Fruit fly (Drosophila melanogaster): ENCODE data around the gene CG11670.

The CG11670 gene

DNA sequence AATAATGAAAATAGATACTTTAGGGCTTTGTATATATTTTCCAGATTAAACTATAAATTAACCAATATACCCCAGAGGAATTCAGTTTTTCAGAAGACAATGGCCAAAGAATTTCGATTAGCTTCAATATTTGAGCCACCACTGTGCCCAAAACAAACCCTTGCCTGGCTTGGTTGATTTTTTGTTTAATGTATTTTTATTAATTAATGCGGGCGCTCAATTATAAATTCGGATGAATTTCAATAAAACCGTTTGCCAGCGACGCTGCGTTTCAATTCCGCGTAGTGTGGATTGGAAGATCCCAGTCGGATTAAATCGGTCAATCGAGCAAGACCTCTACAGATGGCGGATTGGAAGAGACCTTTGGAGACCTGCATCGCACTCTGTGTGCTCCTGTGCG lies at the start of gene CG11670:
Gene CG11670, plus strand, starts transcription at position 301 of the 400 bp plus-strand sequence.
- TF ChIP-seq pan (optimal IDR thresholded peaks at IDR 0.05) (no peak), psq (optimal IDR thresholded peaks at IDR 0.05) (no peak), EcR (GFP tag; optimal IDR thresholded peaks at IDR 0.05) (no peak), usp (GFP tag; optimal IDR thresholded peaks at IDR 0.05) (no peak), Dll (optimal IDR thresholded peaks at IDR 0.05) (no peak), CG8478 (optimal IDR thresholded peaks at IDR 0.05) (no peak)

DNA sequence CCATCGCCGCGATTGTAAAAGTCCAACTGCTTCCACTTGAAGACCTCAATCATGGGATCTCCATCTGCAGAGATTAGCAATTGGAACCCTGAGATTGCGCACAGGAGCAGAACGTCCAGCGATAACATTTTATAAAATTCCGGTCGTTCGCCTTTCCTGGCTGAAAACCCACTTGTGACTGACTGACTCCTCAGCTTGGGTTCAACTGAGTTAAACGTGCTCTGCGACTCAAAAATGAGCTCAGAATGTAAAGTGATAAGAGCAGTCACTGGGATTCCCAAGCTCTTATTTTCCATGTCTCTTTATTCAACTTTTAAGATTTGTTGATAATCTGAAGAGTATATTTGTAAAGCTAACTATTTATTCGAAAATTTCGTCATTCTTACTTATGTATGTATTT lies 48.8 kb upstream of the CG11670 start, which contains the start of gene yellow-f:
Gene yellow-f, minus strand, starts transcription at position 184 of the 400 bp plus-strand sequence.
- TF ChIP-seq CG8478 (optimal IDR thresholded peaks at IDR 0.05) = no peak
- no peak for TF ChIP-seq EcR (GFP tag; optimal IDR thresholded peaks at IDR 0.05)
- TF ChIP-seq usp (GFP tag; optimal IDR thresholded peaks at IDR 0.05) = no peak
- no peak for TF ChIP-seq pan (optimal IDR thresholded peaks at IDR 0.05)
- TF ChIP-seq Dll (optimal IDR thresholded peaks at IDR 0.05) = no peak
- no peak for TF ChIP-seq psq (optimal IDR thresholded peaks at IDR 0.05)

DNA sequence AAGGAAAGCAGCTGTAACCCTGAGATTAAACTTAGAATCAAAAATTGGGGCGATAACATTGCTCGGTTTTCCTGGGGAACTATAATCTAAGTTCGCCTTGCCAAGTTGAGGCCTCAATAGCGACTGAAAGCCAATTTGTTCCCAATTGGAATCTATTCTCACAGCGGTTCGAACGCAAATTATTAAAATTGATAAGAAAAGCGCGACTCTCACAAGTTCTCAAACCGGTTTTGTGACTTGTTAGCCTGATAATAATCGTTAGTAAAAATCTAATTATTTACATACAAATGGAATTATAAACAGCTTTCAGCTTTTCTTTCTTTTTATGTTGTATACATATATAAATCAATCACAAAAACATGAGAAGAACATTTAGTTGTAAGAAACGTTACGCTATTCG lies 46.8 kb upstream of the CG11670 start, which contains the start of gene yellow-f2:
Gene yellow-f2, minus strand, starts transcription at position 101 of the 400 bp plus-strand sequence.
- no peak for TF ChIP-seq Dll (optimal IDR thresholded peaks at IDR 0.05)
- no peak for TF ChIP-seq EcR (GFP tag; optimal IDR thresholded peaks at IDR 0.05)
- no peak for TF ChIP-seq pan (optimal IDR thresholded peaks at IDR 0.05)
- no peak for TF ChIP-seq CG8478 (optimal IDR thresholded peaks at IDR 0.05)
- TF ChIP-seq psq (optimal IDR thresholded peaks at IDR 0.05) = no peak
- TF ChIP-seq usp (GFP tag; optimal IDR thresholded peaks at IDR 0.05) = no peak

DNA sequence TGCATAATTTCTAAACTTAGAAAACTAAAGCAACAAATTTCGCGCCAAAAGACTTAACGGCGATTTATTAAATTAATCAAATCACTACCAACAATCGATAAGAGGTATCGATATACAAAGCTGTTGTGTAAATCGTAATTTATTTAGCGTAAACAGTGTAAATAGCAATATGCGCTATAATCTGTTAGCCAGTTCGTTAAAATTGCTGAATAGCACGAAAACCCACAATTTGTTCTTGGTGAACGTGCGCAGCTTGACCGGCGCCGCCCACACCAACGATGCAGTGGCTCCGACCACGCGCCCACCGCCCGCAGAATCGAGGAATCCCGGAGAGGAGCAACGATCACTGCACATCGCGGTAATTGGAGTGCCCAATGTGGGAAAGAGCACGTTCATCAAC lies 46.3 kb upstream of the CG11670 start, which contains the start of gene CG7488:
Gene CG7488, plus strand, starts transcription at position 99 of the 400 bp plus-strand sequence.
- TF ChIP-seq EcR (GFP tag; optimal IDR thresholded peaks at IDR 0.05) = no peak
- no peak for TF ChIP-seq Dll (optimal IDR thresholded peaks at IDR 0.05)
- no peak for TF ChIP-seq usp (GFP tag; optimal IDR thresholded peaks at IDR 0.05)
- no peak for TF ChIP-seq psq (optimal IDR thresholded peaks at IDR 0.05)
- no peak for TF ChIP-seq CG8478 (optimal IDR thresholded peaks at IDR 0.05)
- TF ChIP-seq pan (optimal IDR thresholded peaks at IDR 0.05) = no peak

dm6 chr3R:12997550-12998233 lies 44.2 kb upstream of the CG11670 start, which contains the start of the genes CG17327, CG44194 and CG7518:
TSS of gene CG17327 (minus strand) at chr3R:12997726.
TSS of gene CG44194 (minus strand) at chr3R:12997726.
TSS of gene CG7518 (plus strand) at chr3R:12998089.
- TF ChIP-seq usp (GFP tag; optimal IDR thresholded peaks at IDR 0.05) (no peak), CG8478 (optimal IDR thresholded peaks at IDR 0.05) (no peak), EcR (GFP tag; optimal IDR thresholded peaks at IDR 0.05) (no peak), pan (optimal IDR thresholded peaks at IDR 0.05) (no peak), Dll (optimal IDR thresholded peaks at IDR 0.05) (no peak), psq (optimal IDR thresholded peaks at IDR 0.05) (no peak)

DNA sequence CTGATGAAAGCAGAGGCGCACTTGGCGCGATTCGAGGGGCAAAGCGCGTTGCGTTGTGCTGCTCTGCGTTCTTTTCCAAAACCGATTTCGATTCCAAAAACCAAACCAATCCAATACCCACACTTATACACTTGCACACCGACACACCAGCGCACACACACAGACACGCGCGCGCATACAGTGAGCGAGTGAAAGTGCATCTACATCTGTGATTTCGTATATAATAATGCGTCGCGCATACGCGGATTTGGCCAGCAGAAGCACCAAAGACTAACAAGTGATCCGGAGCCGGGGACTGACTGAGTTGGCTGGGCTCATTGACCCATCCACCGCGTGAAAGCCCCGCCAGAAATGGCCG lies 43.6 kb upstream of the CG11670 start:
- TF ChIP-seq EcR (GFP tag; optimal IDR thresholded peaks at IDR 0.05) (no peak), usp (GFP tag; optimal IDR thresholded peaks at IDR 0.05) (no peak), Dll (optimal IDR thresholded peaks at IDR 0.05) (no peak), CG8478 (optimal IDR thresholded peaks at IDR 0.05) (no peak), pan (optimal IDR thresholded peaks at IDR 0.05) (no peak), psq (optimal IDR thresholded peaks at IDR 0.05) (no peak)

- no peak for TF ChIP-seq psq (optimal IDR thresholded peaks at IDR 0.05)
- no peak for TF ChIP-seq pan (optimal IDR thresholded peaks at IDR 0.05)
- TF ChIP-seq EcR (GFP tag; optimal IDR thresholded peaks at IDR 0.05) = no peak
Measured at dm6 chr3R:13009595-13009994, 32.3 kb upstream of the CG11670 start, which contains the start of gene CG11656. TSS of gene CG11656 (plus strand) at chr3R:13009895.

dm6 chr3R:13010905-13011620 lies 30.8 kb upstream of the CG11670 start, which contains the start of gene CG8031:
TSS of gene CG8031 (minus strand) at chr3R:13011310.
- no peak for TF ChIP-seq pan (optimal IDR thresholded peaks at IDR 0.05)
- TF ChIP-seq Dll (optimal IDR thresholded peaks at IDR 0.05) = peak; percentile 51
- TF ChIP-seq EcR (GFP tag; optimal IDR thresholded peaks at IDR 0.05) = peak in 1 of 2 experiments; percentile 71

DNA sequence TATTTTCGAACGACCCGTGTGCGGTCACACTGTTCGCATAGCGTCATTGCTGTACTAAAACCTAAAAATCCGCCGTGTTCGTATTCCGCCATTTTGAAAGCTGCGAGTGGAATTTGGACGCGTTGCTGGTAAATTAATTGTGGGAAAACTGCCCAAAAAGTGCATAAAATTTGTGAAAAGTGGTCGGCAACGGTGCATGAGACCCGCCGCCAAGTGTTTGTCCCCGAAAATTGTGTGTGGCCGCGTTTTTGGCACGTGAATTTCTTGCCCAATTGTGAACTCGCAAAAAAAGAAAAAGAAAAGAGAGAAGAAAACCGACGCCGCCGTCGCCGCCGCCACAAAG lies 30.3 kb upstream of the CG11670 start, which contains the start of gene CtBP:
Gene CtBP, plus strand, starts transcription at position 29 of the 343 bp plus-strand sequence.
- TF ChIP-seq EcR (GFP tag; optimal IDR thresholded peaks at IDR 0.05) (no peak), Dll (optimal IDR thresholded peaks at IDR 0.05) (no peak), psq (optimal IDR thresholded peaks at IDR 0.05) (no peak), usp (GFP tag; optimal IDR thresholded peaks at IDR 0.05) (no peak)

- TF ChIP-seq psq (optimal IDR thresholded peaks at IDR 0.05) = no peak
- no peak for TF ChIP-seq pan (optimal IDR thresholded peaks at IDR 0.05)
- peak; percentile 29 for TF ChIP-seq Dll (optimal IDR thresholded peaks at IDR 0.05)
- TF ChIP-seq CG8478 (optimal IDR thresholded peaks at IDR 0.05) = peak; percentile 85
- peak in 1 of 2 experiments; percentile 3 for TF ChIP-seq EcR (GFP tag; optimal IDR thresholded peaks at IDR 0.05)
- TF ChIP-seq usp (GFP tag; optimal IDR thresholded peaks at IDR 0.05) = no peak
Measured at dm6 chr3R:13012351-13012750, 29.5 kb upstream of the CG11670 start.

DNA sequence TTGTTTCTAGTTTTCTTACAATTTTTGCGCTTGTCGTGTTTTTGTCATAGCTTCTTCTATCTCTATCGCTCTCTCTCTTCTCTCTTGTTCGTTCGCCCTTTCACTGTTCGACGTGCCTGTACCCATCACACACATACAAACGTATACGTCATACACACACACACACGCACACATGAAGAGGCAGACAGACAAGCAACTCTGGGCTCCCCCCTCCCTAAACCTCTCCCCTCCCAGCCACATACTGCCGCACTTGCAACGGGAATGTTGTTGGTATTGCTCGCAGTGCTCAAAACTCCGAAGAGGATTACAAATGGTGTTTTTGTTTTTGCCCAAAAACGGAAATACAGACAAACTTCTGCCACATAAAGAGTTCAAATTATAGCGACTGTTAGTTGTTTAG lies 28.9 kb upstream of the CG11670 start:
- TF ChIP-seq CG8478 (optimal IDR thresholded peaks at IDR 0.05) (no peak), EcR (GFP tag; optimal IDR thresholded peaks at IDR 0.05) (no peak), Dll (optimal IDR thresholded peaks at IDR 0.05) (no peak), psq (optimal IDR thresholded peaks at IDR 0.05) (no peak), usp (GFP tag; optimal IDR thresholded peaks at IDR 0.05) (no peak), pan (optimal IDR thresholded peaks at IDR 0.05) (no peak)

All from whole organism.